Fruit fly (Drosophila melanogaster): ENCODE results near the gene CG32176.
A peak's percentile ranks its signal among the peaks of the same experiment; 100 is the strongest.

Gene CG32176

dm6 chr3L:17486794-17487726 is 53.4 kb downstream of the CG32176 start, which contains the start of gene Oatp74D:
TSS of gene Oatp74D (plus strand) at chr3L:17487118.
- peak; percentile 31 for TF ChIP-seq CG6276 (GFP tag; optimal IDR thresholded peaks at IDR 0.05)
- TF ChIP-seq Eip75B (GFP tag; optimal IDR thresholded peaks at IDR 0.05) = peak; percentile 45
- TF ChIP-seq Hr4 (GFP tag; optimal IDR thresholded peaks at IDR 0.05) = peak; percentile 82
- TF ChIP-seq vri (GFP tag; optimal IDR thresholded peaks at IDR 0.05) = peak; percentile 60
- TF ChIP-seq CG32006 (GFP tag; optimal IDR thresholded peaks at IDR 0.05) = peak; percentile 39
- TF ChIP-seq cyc (GFP tag; optimal IDR thresholded peaks at IDR 0.05) = peak; percentile 56
- no peak for TF ChIP-seq dac (GFP tag; optimal IDR thresholded peaks at IDR 0.05)
- TF ChIP-seq Eip93F (GFP tag; optimal IDR thresholded peaks at IDR 0.05) = peak; percentile 83
- TF ChIP-seq net (GFP tag; optimal IDR thresholded peaks at IDR 0.05) = peak; percentile 74
- peak; percentile 30 for TF ChIP-seq CG10669 (GFP tag; optimal IDR thresholded peaks at IDR 0.05)
- peak; percentile 56 for TF ChIP-seq CG34406 (GFP tag; optimal IDR thresholded peaks at IDR 0.05)
- 0 out of 2 replicates have a peak, but pooled peaks have one; percentile 26 for TF ChIP-seq CG11294 (GFP tag; IDR thresholded peaks at IDR 0.05)
- peak; percentile 70 for TF ChIP-seq Hr39 (GFP tag; optimal IDR thresholded peaks at IDR 0.05)
- no peak for TF ChIP-seq CG3032 (tag; optimal IDR thresholded peaks at IDR 0.05)
- TF ChIP-seq CG8319 (GFP tag; optimal IDR thresholded peaks at IDR 0.05) = peak; percentile 8
- peak; percentile 72 for TF ChIP-seq CG31627 (GFP tag; optimal IDR thresholded peaks at IDR 0.05)
- TF ChIP-seq ss (GFP tag; optimal IDR thresholded peaks at IDR 0.05) = peak; percentile 20 to 22
- TF ChIP-seq Blimp-1 (GFP tag; optimal IDR thresholded peaks at IDR 0.05) = peak; percentile 62
- TF ChIP-seq Hr38 (GFP tag; optimal IDR thresholded peaks at IDR 0.05) = no peak
- peak; percentile 90 for TF ChIP-seq Eip78C (GFP tag)
- peak; percentile 86 for TF ChIP-seq svp (GFP tag)
- peak; percentile 63 for TF ChIP-seq CG8632 (GFP tag; optimal IDR thresholded peaks at IDR 0.05)
- peak; percentile 65 for TF ChIP-seq pdm3 (GFP tag; optimal IDR thresholded peaks at IDR 0.05)
- peak; percentile 47 for TF ChIP-seq CG7368 (GFP tag; optimal IDR thresholded peaks at IDR 0.05)
- peak; percentile 46 for TF ChIP-seq Sox14 (GFP tag; optimal IDR thresholded peaks at IDR 0.05)
- peak; percentile 64 for TF ChIP-seq OdsH (GFP tag; optimal IDR thresholded peaks at IDR 0.05)
- TF ChIP-seq CG10631 (GFP tag; optimal IDR thresholded peaks at IDR 0.05) = peak; percentile 45
- TF ChIP-seq eg (GFP tag; IDR thresholded peaks at IDR 0.05) = peak; percentile 79
- TF ChIP-seq lz (GFP tag; optimal IDR thresholded peaks at IDR 0.05) = peak; percentile 72
- peak; percentile 73 for TF ChIP-seq Smox (GFP tag; optimal IDR thresholded peaks at IDR 0.05)
- TF ChIP-seq CG11762 (GFP tag; optimal IDR thresholded peaks at IDR 0.05; ENCODE audit: insufficient read depth) = no peak
- TF ChIP-seq CG6163 (GFP tag; IDR thresholded peaks at IDR 0.05) = peak; percentile 64; the same call in 2 of the 3 replicates
- peak; percentile 71 for TF ChIP-seq Sox102F (GFP tag; optimal IDR thresholded peaks at IDR 0.05)
- no peak for TF ChIP-seq Gug (GFP tag; IDR thresholded peaks at IDR 0.05)
- TF ChIP-seq Lpt (GFP tag; optimal IDR thresholded peaks at IDR 0.05) = peak; percentile 54
- TF ChIP-seq CG4318 (GFP tag; optimal IDR thresholded peaks at IDR 0.05) = no peak
- peak; percentile 77 for TF ChIP-seq esn (GFP tag; optimal IDR thresholded peaks at IDR 0.05)
- peak in 1 of 2 experiments; percentile 47 for TF ChIP-seq salr (GFP tag; optimal IDR thresholded peaks at IDR 0.05)
- TF ChIP-seq fd85E (GFP tag; optimal IDR thresholded peaks at IDR 0.05) = no peak
- TF ChIP-seq CG6792 (GFP tag; optimal IDR thresholded peaks at IDR 0.05) = peak; percentile 46
- TF ChIP-seq CG3919 (GFP tag; optimal IDR thresholded peaks at IDR 0.05) = peak; percentile 74
- TF ChIP-seq fd59A (GFP tag; optimal IDR thresholded peaks at IDR 0.05) = no peak
- peak; percentile 78 for TF ChIP-seq CG8119 (GFP tag; IDR thresholded peaks at IDR 0.05)
- TF ChIP-seq CG15336 (GFP tag; IDR thresholded peaks at IDR 0.05) = peak; percentile 67
- TF ChIP-seq Met (GFP tag; optimal IDR thresholded peaks at IDR 0.05) = peak; percentile 80
- TF ChIP-seq CG16779 (tag; optimal IDR thresholded peaks at IDR 0.05) = peak; percentile 40
- TF ChIP-seq Sox15 (GFP tag; optimal IDR thresholded peaks at IDR 0.05) = peak; percentile 11
- no peak for TF ChIP-seq CG11902 (GFP tag; optimal IDR thresholded peaks at IDR 0.05)
- TF ChIP-seq acj6 (GFP tag; optimal IDR thresholded peaks at IDR 0.05) = peak; percentile 58
- peak; percentile 36 for TF ChIP-seq Ets96B (tag; optimal IDR thresholded peaks at IDR 0.05)
